Fruit fly (Drosophila melanogaster) whole organism, embryonic: ENCODE data around the gene Cyt-b5-r.
A peak's percentile ranks its signal among the peaks of the same experiment; 100 is the strongest.

ENCODE experiments used
- CG10147 ChIP-seq: fragments of 200-800 bp; sonication (Bioruptor generic); optimal IDR thresholded peaks from 2 replicates; lab custom pipeline; 2019; ENCODE audit warnings: missing biosample characterization, mild to moderate bottlenecking, missing genetic modification characterization, moderate library complexity
- CG10274 ChIP-seq: fragments of 200-800 bp; sonication (Bioruptor generic); optimal IDR thresholded peaks from 3 replicates; lab custom pipeline; 2017; ENCODE audit warnings: missing biosample characterization, mild to moderate bottlenecking, missing genetic modification characterization
- CG10431 ChIP-seq: fragments of 200-800 bp; sonication (Bioruptor generic); optimal IDR thresholded peaks from 3 replicates; lab custom pipeline; 2018; ENCODE audit warnings: missing biosample characterization, mild to moderate bottlenecking, missing genetic modification characterization
- CG11696 ChIP-seq: fragments of 200-800 bp; sonication (Bioruptor generic); IDR thresholded peaks from 2 replicates; pipeline ENCODE4 v1.3.6; 2022; ENCODE audit warnings: missing biosample characterization, missing genetic modification characterization
- CG14014 ChIP-seq: fragments of 200-800 bp; sonication (Bioruptor generic); IDR thresholded peaks from 2 replicates; pipeline ENCODE4 v1.3.6; 2022; ENCODE audit warnings: missing biosample characterization, missing genetic modification characterization
- CG14667 ChIP-seq: fragments of 200-800 bp; sonication (Bioruptor generic); IDR thresholded peaks from 2 replicates; pipeline ENCODE4 v1.3.6; 2022; ENCODE audit warnings: missing biosample characterization, missing genetic modification characterization
- CG15073 ChIP-seq: fragments of 200-800 bp; sonication (Bioruptor generic); optimal IDR thresholded peaks from 2 replicates; lab custom pipeline; 2016; ENCODE audit warnings: missing biosample characterization, missing genetic modification characterization
- CG1603 ChIP-seq: fragments of 200-800 bp; sonication (Bioruptor generic); optimal IDR thresholded peaks from 2 replicates; lab custom pipeline; 2019; ENCODE audit warnings: missing biosample characterization, mild to moderate bottlenecking, missing genetic modification characterization, moderate library complexity
- CG17802 ChIP-seq: fragments of 200-800 bp; sonication (Bioruptor generic); optimal IDR thresholded peaks from 2 replicates; lab custom pipeline; 2018; ENCODE audit warnings: missing biosample characterization, mild to moderate bottlenecking, missing genetic modification characterization, moderate library complexity
- CG1832 ChIP-seq: fragments of 200-800 bp; sonication (Bioruptor generic); optimal IDR thresholded peaks from 2 replicates; lab custom pipeline; 2017; ENCODE audit warnings: missing biosample characterization, mild to moderate bottlenecking, missing genetic modification characterization, inconsistent platforms
- CG30020 ChIP-seq: fragments of 200-800 bp; optimal IDR thresholded peaks from 2 replicates; lab custom pipeline; 2019; ENCODE audit warnings: missing biosample characterization, mild to moderate bottlenecking, missing genetic modification characterization, moderate library complexity
- CG3065 ChIP-seq: fragments of 200-800 bp; sonication (Bioruptor generic); optimal IDR thresholded peaks from 2 replicates; lab custom pipeline; 2016; ENCODE audit warnings: missing biosample characterization, missing genetic modification characterization
- CG32767 ChIP-seq: fragments of 200-800 bp; sonication (Bioruptor generic); IDR thresholded peaks from 2 replicates; pipeline ENCODE4 v1.3.6; 2022; ENCODE audit warnings: missing biosample characterization, missing genetic modification characterization
- CG33557 ChIP-seq: fragments of 200-800 bp; sonication (Bioruptor generic); optimal IDR thresholded peaks from 2 replicates; lab custom pipeline; 2019; ENCODE audit warnings: missing biosample characterization, mild to moderate bottlenecking, missing genetic modification characterization, moderate library complexity
- CG42726 ChIP-seq: fragments of 200-800 bp; sonication (Bioruptor generic); IDR thresholded peaks from 2 replicates; pipeline ENCODE4 v1.3.6; 2022; ENCODE audit warnings: missing biosample characterization, missing genetic modification characterization; ENCODE audit not compliant: partially characterized antibody
- CG6175 ChIP-seq: fragments of 200-800 bp; sonication (Bioruptor generic); IDR thresholded peaks from 3 replicates; pipeline ENCODE4 v1.3.6; 2022; ENCODE audit warnings: missing biosample characterization, missing genetic modification characterization
- CG7372 ChIP-seq: fragments of 200-800 bp; sonication (Bioruptor generic); IDR thresholded peaks from 2 replicates; pipeline ENCODE4 v1.3.6; 2022; ENCODE audit warnings: missing biosample characterization, missing genetic modification characterization
- CG7786 ChIP-seq: fragments of 200-800 bp; sonication (Bioruptor generic); optimal IDR thresholded peaks from 2 replicates; lab custom pipeline; 2016; ENCODE audit warnings: missing biosample characterization, missing genetic modification characterization
- CG7987 ChIP-seq: fragments of 200-800 bp; sonication (Bioruptor generic); optimal IDR thresholded peaks from 2 replicates; lab custom pipeline; 2018; ENCODE audit warnings: missing biosample characterization, mild to moderate bottlenecking, missing genetic modification characterization, moderate library complexity
- CG8765 ChIP-seq: fragments of 200-800 bp; sonication (Bioruptor generic); IDR thresholded peaks from 2 replicates; pipeline ENCODE4 v1.3.6; 2022; ENCODE audit warnings: missing biosample characterization, missing genetic modification characterization
- CG9609 ChIP-seq: fragments of 200-800 bp; sonication (Bioruptor generic); optimal IDR thresholded peaks from 3 replicates; lab custom pipeline; 2016; ENCODE audit warnings: missing biosample characterization, missing genetic modification characterization
- CG9727 ChIP-seq: fragments of 200-800 bp; sonication (Bioruptor generic); optimal IDR thresholded peaks from 3 replicates; lab custom pipeline; 2017; ENCODE audit warnings: missing biosample characterization, mild to moderate bottlenecking, missing genetic modification characterization
- CG9797 ChIP-seq: fragments of 200-800 bp; sonication (Bioruptor generic); optimal IDR thresholded peaks from 3 replicates; lab custom pipeline; 2018; ENCODE audit warnings: missing biosample characterization, mild to moderate bottlenecking, missing genetic modification characterization
- CG9876 ChIP-seq: fragments of 200-800 bp; sonication (Bioruptor generic); optimal IDR thresholded peaks from 2 replicates; lab custom pipeline; 2016; ENCODE audit warnings: missing biosample characterization, missing genetic modification characterization
- Dek ChIP-seq: fragments of 200-800 bp; sonication (Bioruptor generic); optimal IDR thresholded peaks from 3 replicates; lab custom pipeline; 2019; ENCODE audit warnings: missing biosample characterization, mild to moderate bottlenecking, missing genetic modification characterization, moderate library complexity
- Fer3 ChIP-seq: fragments of 200-800 bp; sonication (Bioruptor generic); optimal IDR thresholded peaks from 2 replicates; lab custom pipeline; 2018; ENCODE audit warnings: missing biosample characterization, mild to moderate bottlenecking, missing genetic modification characterization, moderate library complexity
- HLH4C ChIP-seq: fragments of 200-800 bp; sonication (Bioruptor generic); IDR thresholded peaks from 3 replicates; pipeline ENCODE4 v1.3.6; 2022; ENCODE audit warnings: missing biosample characterization, missing genetic modification characterization; ENCODE audit not compliant: partially characterized antibody
- Hr3 ChIP-seq: fragments of 200-800 bp; sonication (Bioruptor generic); optimal IDR thresholded peaks from 3 replicates; lab custom pipeline; 2016; ENCODE audit warnings: missing biosample characterization, missing genetic modification characterization
- Sin3A ChIP-seq: fragments of >200 bp; optimal IDR thresholded peaks from 2 replicates; lab custom pipeline; 2018
- Stat92E ChIP-seq, 3 experiments: fragments of >200 bp in 2 of 3; fragments of 200-800 bp in 1 of 3; sonication (Bioruptor generic) in 1 of 3; optimal IDR thresholded peaks; 2 replicates each; lab custom pipeline; 2017 to 2019; ENCODE audit warnings: missing biosample characterization in 3 of 3, missing genetic modification characterization in 3 of 3, mild to moderate bottlenecking in 1 of 3, moderate library complexity in 1 of 3
- Usf ChIP-seq: fragments of 200-800 bp; sonication (Bioruptor generic); optimal IDR thresholded peaks from 2 replicates; lab custom pipeline; 2017; ENCODE audit warnings: missing genotype, missing biosample characterization, missing genetic modification characterization
- ato ChIP-seq: fragments of 200-800 bp; sonication (Bioruptor generic); IDR thresholded peaks from 2 replicates; pipeline ENCODE4 v1.3.6; 2022; ENCODE audit warnings: missing biosample characterization, missing genetic modification characterization; ENCODE audit not compliant: partially characterized antibody
- bigmax ChIP-seq: fragments of 200-800 bp; sonication (Bioruptor generic); optimal IDR thresholded peaks from 2 replicates; lab custom pipeline; 2018; ENCODE audit warnings: missing biosample characterization, mild to moderate bottlenecking, missing genetic modification characterization
- bsh ChIP-seq, 2 experiments: fragments of 200-800 bp; sonication (Bioruptor generic); optimal IDR thresholded peaks; 2 replicates each; lab custom pipeline; 2017 to 2018; ENCODE audit warnings: mild to moderate bottlenecking in 2 of 2, missing biosample characterization in 2 of 2, missing genetic modification characterization in 2 of 2, moderate library complexity in 1 of 2
- corto ChIP-seq: fragments of 200-800 bp; sonication (Bioruptor generic); optimal IDR thresholded peaks from 2 replicates; lab custom pipeline; 2016; ENCODE audit warnings: missing biosample characterization, mild to moderate bottlenecking, missing genetic modification characterization, moderate library complexity
- dan ChIP-seq: fragments of 200-800 bp; sonication (Bioruptor generic); IDR thresholded peaks from 2 replicates; pipeline ENCODE4 v1.3.6; 2022; ENCODE audit warnings: missing biosample characterization, missing genetic modification characterization
- dpn ChIP-seq, 2 experiments: fragments of 200-800 bp; sonication (Bioruptor generic); optimal IDR thresholded peaks; 3 replicates each; lab custom pipeline; 2016; ENCODE audit warnings: missing biosample characterization in 2 of 2, missing genetic modification characterization in 2 of 2
- gro ChIP-seq: fragments of 200-800 bp; sonication (Bioruptor generic); optimal IDR thresholded peaks from 2 replicates; lab custom pipeline; 2016; ENCODE audit warnings: missing biosample characterization, missing genetic modification characterization
- gsb-n ChIP-seq: fragments of 200-800 bp; sonication (Bioruptor generic); optimal IDR thresholded peaks from 3 replicates; lab custom pipeline; 2018; ENCODE audit warnings: missing biosample characterization, mild to moderate bottlenecking, missing genetic modification characterization
- jing ChIP-seq: fragments of 200-800 bp; sonication (Bioruptor generic); optimal IDR thresholded peaks from 2 replicates; lab custom pipeline; 2018; ENCODE audit warnings: missing biosample characterization, mild to moderate bottlenecking, missing genetic modification characterization
- lbe ChIP-seq: fragments of 200-800 bp; sonication (Bioruptor generic); optimal IDR thresholded peaks from 2 replicates; lab custom pipeline; 2016; ENCODE audit warnings: missing biosample characterization, mild to moderate bottlenecking, missing genetic modification characterization
- mirr ChIP-seq: fragments of 200-800 bp; sonication (Bioruptor generic); optimal IDR thresholded peaks from 3 replicates; lab custom pipeline; 2018; ENCODE audit warnings: missing biosample characterization, mild to moderate bottlenecking, missing genetic modification characterization
- ranshi ChIP-seq: fragments of 200-800 bp; sonication (Bioruptor generic); IDR thresholded peaks from 2 replicates; pipeline ENCODE4 v1.3.6; 2022; ENCODE audit warnings: missing biosample characterization, missing genetic modification characterization
- rib ChIP-seq: fragments of 200-800 bp; sonication (Bioruptor generic); IDR thresholded peaks from 2 replicates; pipeline ENCODE4 v1.3.6; 2022; ENCODE audit warnings: missing biosample characterization, missing genetic modification characterization
- row ChIP-seq: fragments of 200-800 bp; sonication (Bioruptor generic); IDR thresholded peaks from 3 replicates; pipeline ENCODE4 v1.3.6; 2022; ENCODE audit warnings: missing biosample characterization, missing genetic modification characterization
- sim ChIP-seq: fragments of 200-800 bp; sonication (Bioruptor generic); IDR thresholded peaks from 2 replicates; pipeline ENCODE4 v1.3.6; 2022; ENCODE audit warnings: missing biosample characterization, missing genetic modification characterization
- slou ChIP-seq: fragments of 200-800 bp; sonication (Bioruptor generic); optimal IDR thresholded peaks from 3 replicates; lab custom pipeline; 2016; ENCODE audit warnings: missing biosample characterization, missing genetic modification characterization
- sug ChIP-seq: fragments of 200-800 bp; optimal IDR thresholded peaks from 2 replicates; lab custom pipeline; 2019; ENCODE audit warnings: missing biosample characterization, mild to moderate bottlenecking, missing genetic modification characterization, moderate library complexity
- tup ChIP-seq: fragments of 200-800 bp; sonication (Bioruptor generic); optimal IDR thresholded peaks from 2 replicates; lab custom pipeline; 2016; ENCODE audit warnings: missing biosample characterization, mild to moderate bottlenecking, missing genetic modification characterization, moderate library complexity

Gene Cyt-b5-r

dm6 chr2L:16815989-16816749 lies 25.6 kb upstream of the Cyt-b5-r start, which contains the start of gene mdy (continued):
- TF ChIP-seq CG30020 = no peak
- TF ChIP-seq rib = no peak
- TF ChIP-seq CG7987 = no peak
- peak; percentile 74; the same call in 1 of the 2 replicates for TF ChIP-seq ranshi (GFP tag; lab: Robert Waterston, UW)
- peak; percentile 42 for TF ChIP-seq Hr3 (GFP tag; lab: Kevin White, UChicago)
- TF ChIP-seq CG8765 (GFP tag; lab: Robert Waterston, UW) = peak; percentile 33; the same call in 1 of the 2 replicates
- TF ChIP-seq CG33557 (GFP tag; lab: Kevin White, UChicago) = peak; percentile 45
- no peak for TF ChIP-seq CG10274 (GFP tag; lab: Kevin White, UChicago)
- no peak for TF ChIP-seq Sin3A (lab: Kevin White, UChicago)
- TF ChIP-seq CG14667 (GFP tag; lab: Robert Waterston, UW) = no peak; the same call in 1 of the 2 replicates
- 0 out of 2 replicates have a peak, but pooled peaks have one; percentile 29 for TF ChIP-seq CG42726 (GFP tag; lab: Robert Waterston, UW)
- no peak for TF ChIP-seq dan
- peak; percentile 4 for TF ChIP-seq CG3065
- TF ChIP-seq CG9727 (GFP tag; lab: Kevin White, UChicago) = peak; percentile 54
- TF ChIP-seq CG32767 (GFP tag; lab: Robert Waterston, UW) = no peak; the same call in 1 of the 2 replicates
- peak; percentile 19 for TF ChIP-seq CG9797
- no peak for TF ChIP-seq bigmax (GFP tag; lab: Kevin White, UChicago)
- TF ChIP-seq CG1832 (GFP tag; lab: Kevin White, UChicago) = no peak
- no peak for TF ChIP-seq CG9609 (GFP tag; lab: Kevin White, UChicago)
- TF ChIP-seq Stat92E (GFP tag; optimal IDR thresholded peaks at IDR 0.05; lab: Kevin White, UChicago) = peak in 1 of 3 experiments; percentile 83
- peak; percentile 29 for TF ChIP-seq sug
- peak; percentile 46; the same call in 1 of the 3 replicates for TF ChIP-seq CG6175 (GFP tag; lab: Robert Waterston, UW)
- TF ChIP-seq CG7372 (GFP tag; lab: Robert Waterston, UW) = 0 out of 2 replicates have a peak, but pooled peaks have one; percentile 14
- peak; percentile 70 for TF ChIP-seq CG14014
- TF ChIP-seq Usf = peak; percentile 11
- no peak for TF ChIP-seq CG10431 (GFP tag; lab: Kevin White, UChicago)
- no peak for TF ChIP-seq CG11696
- TF ChIP-seq sim = no peak
- no peak for TF ChIP-seq CG15073 (GFP tag; lab: Kevin White, UChicago)
- no peak for TF ChIP-seq CG17802
- TF ChIP-seq slou (GFP tag; lab: Kevin White, UChicago) = peak; percentile 29
- TF ChIP-seq tup (GFP tag; lab: Kevin White, UChicago) = peak; percentile 29
- TF ChIP-seq dpn (GFP tag; optimal IDR thresholded peaks at IDR 0.05; lab: Kevin White, UChicago) = peak; percentile 62 to 71
- TF ChIP-seq row = peak; percentile 89
- TF ChIP-seq bsh (GFP tag; optimal IDR thresholded peaks at IDR 0.05; lab: Kevin White, UChicago) = peak in 1 of 2 experiments; percentile 51
- TF ChIP-seq Dek (tag; lab: Kevin White, UChicago) = peak; percentile 54
- TF ChIP-seq CG7786 (GFP tag; lab: Kevin White, UChicago) = peak; percentile 46
- peak; percentile 6 for TF ChIP-seq gro (GFP tag; lab: Kevin White, UChicago)
- no peak for TF ChIP-seq jing (GFP tag; lab: Kevin White, UChicago)
- no peak for TF ChIP-seq mirr (GFP tag; lab: Kevin White, UChicago)
- no peak for TF ChIP-seq CG10147 (GFP tag; lab: Kevin White, UChicago)
- TF ChIP-seq corto (GFP tag; lab: Kevin White, UChicago) = peak; percentile 33
- TF ChIP-seq lbe (GFP tag; lab: Kevin White, UChicago) = peak; percentile 61
- TF ChIP-seq Fer3 (tag; lab: Kevin White, UChicago) = peak; percentile 18
- peak; percentile 72 for TF ChIP-seq CG1603 (tag; lab: Kevin White, UChicago)
- TF ChIP-seq gsb-n (tag; lab: Kevin White, UChicago) = peak; percentile 36
- peak; percentile 26 for TF ChIP-seq CG9876 (GFP tag; lab: Kevin White, UChicago)
- peak; percentile 73 for TF ChIP-seq HLH4C
- no peak for TF ChIP-seq ato (GFP tag; lab: Robert Waterston, UW)
